Worm (Caenorhabditis elegans) whole organism, L1 larva: ENCODE data around the gene H25P19.1.

Experiments
- C04F5.9 ChIP-seq: sonication (generic microtip); optimal IDR thresholded peaks from 2 replicates; lab custom pipeline; 2016; ENCODE audit warnings: missing genetic modification characterization, missing compliant biosample characterization
- C34B4.2 ChIP-seq: sonication (generic microtip); optimal IDR thresholded peaks from 2 replicates; lab custom pipeline; 2017; ENCODE audit warnings: mild to moderate bottlenecking, missing genetic modification characterization, missing compliant biosample characterization
- F16B12.6 ChIP-seq: fragments of 150-350 bp; optimal IDR thresholded peaks from 2 replicates; lab custom pipeline; 2014; ENCODE audit warnings: missing biosample characterization, missing genetic modification characterization
- aha-1 ChIP-seq: fragments of 150-350 bp; optimal IDR thresholded peaks from 2 replicates; lab custom pipeline; 2014; ENCODE audit warnings: missing biosample characterization, missing genetic modification characterization
- alr-1 ChIP-seq: fragments of 200-800 bp; sonication (Bioruptor generic); optimal IDR thresholded peaks from 2 replicates; lab custom pipeline; 2018; ENCODE audit warnings: borderline replicate concordance, mild to moderate bottlenecking, missing genetic modification characterization, missing compliant biosample characterization
- ama-1 ChIP-seq: fragments of 150-350 bp; optimal IDR thresholded peaks from 2 replicates; lab custom pipeline; 2014
- ceh-63 ChIP-seq: fragments of 200-800 bp; sonication (Bioruptor generic); optimal IDR thresholded peaks from 2 replicates; lab custom pipeline; 2018; ENCODE audit warnings: mild to moderate bottlenecking, missing genetic modification characterization, missing compliant biosample characterization
- ceh-90 ChIP-seq: sonication (generic microtip); optimal IDR thresholded peaks from 2 replicates; lab custom pipeline; 2016; ENCODE audit warnings: missing genetic modification characterization, missing compliant biosample characterization
- efl-1 ChIP-seq, 4 experiments: fragments of 150-350 bp; optimal IDR thresholded peaks in 3 of 4; peaks in 1 of 4; 1 replicate in 1 of 4; 2 replicates in 3 of 4; lab custom pipeline; 2014; ENCODE audit warnings: missing biosample characterization in 2 of 4, missing genetic modification characterization in 2 of 4, missing genetic modification reagents in 2 of 4
- efl-3 ChIP-seq: fragments of 200-800 bp; sonication (Bioruptor generic); optimal IDR thresholded peaks from 2 replicates; lab custom pipeline; 2018; ENCODE audit warnings: mild to moderate bottlenecking, missing genetic modification characterization, missing compliant biosample characterization
- egl-13 ChIP-seq: sonication (generic microtip); optimal IDR thresholded peaks from 2 replicates; lab custom pipeline; 2016; ENCODE audit warnings: missing genotype, missing genetic modification reagents, missing genetic modification characterization, missing compliant biosample characterization
- egl-27 ChIP-seq, 2 experiments: fragments of 150-350 bp in 1 of 2; sonication (generic microtip); optimal IDR thresholded peaks; 3 replicates each; lab custom pipeline; 2017 to 2018; ENCODE audit warnings: missing biosample characterization in 2 of 2, missing genetic modification characterization in 2 of 2, missing genetic modification reagents in 2 of 2
- fkh-4 ChIP-seq: sonication (generic microtip); optimal IDR thresholded peaks from 2 replicates; lab custom pipeline; 2016; ENCODE audit warnings: missing compliant biosample characterization, missing genetic modification characterization, borderline replicate concordance
- grh-1 ChIP-seq: fragments of 200-800 bp; sonication (Bioruptor generic); IDR thresholded peaks from 2 replicates; pipeline ENCODE4 v1.3.6; 2022; ENCODE audit warnings: missing genetic modification reagents, missing genetic modification characterization, missing compliant biosample characterization
- hlh-4 ChIP-seq: sonication (generic microtip); optimal IDR thresholded peaks from 2 replicates; lab custom pipeline; 2016; ENCODE audit warnings: mild to moderate bottlenecking, missing genetic modification characterization, missing compliant biosample characterization
- hpl-2 ChIP-seq: fragments of 150-350 bp; optimal IDR thresholded peaks from 2 replicates; lab custom pipeline; 2014; ENCODE audit warnings: missing biosample characterization, missing genetic modification reagents, missing genetic modification characterization
- jun-1 ChIP-seq: fragments of 150-350 bp; optimal IDR thresholded peaks from 2 replicates; lab custom pipeline; 2014; ENCODE audit warnings: missing biosample characterization, missing genetic modification reagents, missing genetic modification characterization
- lin-35 ChIP-seq, 2 experiments: fragments of 150-350 bp; optimal IDR thresholded peaks; 2 replicates each; lab custom pipeline; 2014; ENCODE audit warnings: missing biosample characterization in 2 of 2, missing genetic modification characterization in 2 of 2, missing genetic modification reagents in 2 of 2
- lin-39 ChIP-seq: fragments of 150-350 bp; optimal IDR thresholded peaks from 2 replicates; lab custom pipeline; 2014; ENCODE audit warnings: missing biosample characterization, missing genetic modification reagents, missing genetic modification characterization
- lir-3 ChIP-seq: sonication (generic microtip); optimal IDR thresholded peaks from 2 replicates; lab custom pipeline; 2016; ENCODE audit warnings: mild to moderate bottlenecking, missing genetic modification characterization, moderate library complexity, missing compliant biosample characterization; ENCODE audit not compliant: poor library complexity
- lsy-2 ChIP-seq, 2 experiments: fragments of 150-350 bp; optimal IDR thresholded peaks; 2 replicates each; lab custom pipeline; 2014; ENCODE audit warnings: missing biosample characterization in 2 of 2, missing genetic modification characterization in 2 of 2
- mdl-1 ChIP-seq, 2 experiments: fragments of 150-350 bp; optimal IDR thresholded peaks; 2 replicates each; lab custom pipeline; 2014 to 2017; ENCODE audit warnings: missing biosample characterization in 2 of 2, missing genetic modification characterization in 2 of 2, inconsistent platforms in 1 of 2
- mef-2 ChIP-seq: fragments of 150-350 bp; optimal IDR thresholded peaks from 2 replicates; lab custom pipeline; 2014; ENCODE audit warnings: missing biosample characterization, missing genetic modification characterization
- nhr-19 ChIP-seq: fragments of 200-800 bp; sonication (Bioruptor generic); conservative IDR thresholded peaks from 2 replicates; pipeline ENCODE4 v1.3.6; 2022; ENCODE audit warnings: missing genetic modification characterization, missing compliant biosample characterization
- nhr-237 ChIP-seq: fragments of 150-350 bp; optimal IDR thresholded peaks from 2 replicates; lab custom pipeline; 2014; ENCODE audit warnings: missing biosample characterization, missing genetic modification characterization
- nhr-28 ChIP-seq: fragments of 150-350 bp; optimal IDR thresholded peaks from 2 replicates; lab custom pipeline; 2014; ENCODE audit warnings: missing biosample characterization, missing genetic modification characterization
- nhr-47 ChIP-seq: sonication (generic microtip); optimal IDR thresholded peaks from 2 replicates; lab custom pipeline; 2016; ENCODE audit warnings: mild to moderate bottlenecking, missing genetic modification characterization, moderate library complexity, missing compliant biosample characterization
- nhr-77 ChIP-seq: fragments of 150-350 bp; optimal IDR thresholded peaks from 2 replicates; lab custom pipeline; 2014; ENCODE audit warnings: missing biosample characterization, missing genetic modification characterization
- nhr-84 ChIP-seq: sonication (generic microtip); optimal IDR thresholded peaks from 2 replicates; lab custom pipeline; 2017; ENCODE audit warnings: missing biosample characterization, missing genetic modification characterization
- nhr-85 ChIP-seq: sonication (generic microtip); peaks from one replicate; lab custom pipeline; 2016; ENCODE audit warnings: missing genetic modification characterization, inconsistent platforms, missing compliant biosample characterization
- pqm-1 ChIP-seq: sonication (generic microtip); optimal IDR thresholded peaks from 3 replicates; lab custom pipeline; 2017; ENCODE audit warnings: missing biosample characterization, missing genetic modification characterization
- skn-1 ChIP-seq: fragments of 150-350 bp; optimal IDR thresholded peaks from 2 replicates; lab custom pipeline; 2014; ENCODE audit warnings: missing biosample characterization, missing genetic modification characterization
- sox-4 ChIP-seq: sonication (generic microtip); optimal IDR thresholded peaks from 2 replicates; lab custom pipeline; 2016; ENCODE audit warnings: missing genetic modification characterization, missing compliant biosample characterization
- swsn-7 ChIP-seq: sonication (generic microtip); optimal IDR thresholded peaks from 2 replicates; lab custom pipeline; 2016; ENCODE audit warnings: missing genetic modification characterization, missing compliant biosample characterization
- unc-130 ChIP-seq: fragments of 150-350 bp; optimal IDR thresholded peaks from 2 replicates; lab custom pipeline; 2017; ENCODE audit warnings: missing biosample characterization, missing genetic modification characterization, inconsistent platforms
- unc-30 ChIP-seq: sonication (generic microtip); optimal IDR thresholded peaks from 2 replicates; lab custom pipeline; 2017; ENCODE audit warnings: missing biosample characterization, missing genetic modification characterization
- unc-86 ChIP-seq: sonication (generic microtip); optimal IDR thresholded peaks from 2 replicates; lab custom pipeline; 2016; ENCODE audit warnings: missing genetic modification characterization, missing compliant biosample characterization
- vab-15 ChIP-seq: sonication (generic microtip); optimal IDR thresholded peaks from 2 replicates; lab custom pipeline; 2017; ENCODE audit warnings: missing genotype, mild to moderate bottlenecking, missing genetic modification characterization, missing compliant biosample characterization
- zip-4 ChIP-seq: fragments of 200-800 bp; sonication (Bioruptor generic); optimal IDR thresholded peaks from 2 replicates; lab custom pipeline; 2018; ENCODE audit warnings: mild to moderate bottlenecking, missing genetic modification characterization, moderate library complexity, missing compliant biosample characterization
- ztf-11 ChIP-seq, 2 experiments: sonication (generic microtip); optimal IDR thresholded peaks; 2 replicates each; lab custom pipeline; 2016 to 2017; ENCODE audit warnings: missing genetic modification characterization in 2 of 2, missing biosample characterization in 1 of 2, missing compliant biosample characterization in 1 of 2
- ztf-4 ChIP-seq: fragments of 150-350 bp; optimal IDR thresholded peaks from 2 replicates; lab custom pipeline; 2014; ENCODE audit warnings: missing biosample characterization, missing genetic modification characterization

H25P19.1 gene

ce11 chrV:731330-731729 is 43.8 kb downstream of the H25P19.1 start (continued):
- peak; percentile 75 for TF ChIP-seq vab-15 (tag; lab: Kevin White, UChicago)
- TF ChIP-seq grh-1 (GFP tag; lab: Robert Waterston, UW), result peak; percentile 84
- TF ChIP-seq pqm-1 (tag; lab: Kevin White, UChicago), result peak; percentile 48
- TF ChIP-seq jun-1 (tag; lab: Kevin White, UChicago), result peak; percentile 77
- peak; percentile 77 to 83 for TF ChIP-seq lsy-2 (tag; optimal IDR thresholded peaks at IDR 0.05; lab: Kevin White, UChicago)
- TF ChIP-seq hpl-2 (GFP tag; lab: Kevin White, UChicago), result no peak
- TF ChIP-seq unc-30, result no peak
- peak; percentile 80 for TF ChIP-seq mef-2 (tag; lab: Kevin White, UChicago)
- peak; percentile 100 for TF ChIP-seq nhr-19 (GFP tag; lab: Robert Waterston, UW)
- TF ChIP-seq nhr-77 (tag; lab: Kevin White, UChicago), result peak; percentile 83
- no peak for TF ChIP-seq alr-1 (tag; lab: Kevin White, UChicago)
- TF ChIP-seq lir-3 (tag; lab: Kevin White, UChicago), result peak; percentile 86
- TF ChIP-seq fkh-4 (tag; lab: Kevin White, UChicago), result no peak
- peak; percentile 87 for TF ChIP-seq unc-130 (tag; lab: Kevin White, UChicago)
- peak; percentile 22 to 79 for TF ChIP-seq egl-27 (tag; optimal IDR thresholded peaks at IDR 0.05; lab: Kevin White, UChicago)
- peak; percentile 53 for TF ChIP-seq egl-13
- no peak for TF ChIP-seq unc-86
- TF ChIP-seq lin-39, result peak; percentile 83
- TF ChIP-seq swsn-7, result peak; percentile 89
- peak; percentile 98 for TF ChIP-seq nhr-85 (tag; lab: Kevin White, UChicago)
- peak; percentile 76 for TF ChIP-seq C04F5.9 (tag; lab: Kevin White, UChicago)
- peak; percentile 52 for TF ChIP-seq zip-4
- peak; percentile 72 for TF ChIP-seq ama-1 (lab: Kevin White, UChicago)
- TF ChIP-seq sox-4, result peak; percentile 59
- TF ChIP-seq ceh-90, result no peak
- TF ChIP-seq ceh-63 (GFP tag; lab: Kevin White, UChicago), result no peak
- no peak for TF ChIP-seq hlh-4 (tag; lab: Kevin White, UChicago)
- peak; percentile 79 for TF ChIP-seq skn-1 (tag; lab: Kevin White, UChicago)
- peak; percentile 89 for TF ChIP-seq nhr-47

- no peak for TF ChIP-seq nhr-84 (tag; lab: Kevin White, UChicago)
- TF ChIP-seq swsn-7, result no peak
- TF ChIP-seq efl-1 (optimal IDR thresholded peaks at IDR 0.05; lab: Kevin White, UChicago), result no peak
- no peak for TF ChIP-seq efl-1 (GFP tag; optimal IDR thresholded peaks at IDR 0.05 in 1 of 2; lab: Kevin White, UChicago)
- no peak for TF ChIP-seq jun-1 (tag; lab: Kevin White, UChicago)
- TF ChIP-seq aha-1 (tag; lab: Kevin White, UChicago), result no peak
- TF ChIP-seq lin-35 (GFP tag; optimal IDR thresholded peaks at IDR 0.05; lab: Kevin White, UChicago), result no peak
- TF ChIP-seq pqm-1 (tag; lab: Kevin White, UChicago), result no peak
- TF ChIP-seq F16B12.6 (tag; lab: Kevin White, UChicago), result no peak
- TF ChIP-seq ztf-4 (tag; lab: Kevin White, UChicago), result no peak
- TF ChIP-seq nhr-237 (tag; lab: Kevin White, UChicago), result no peak
- no peak for TF ChIP-seq efl-3 (GFP tag; lab: Kevin White, UChicago)
- TF ChIP-seq alr-1 (tag; lab: Kevin White, UChicago), result no peak
- no peak for TF ChIP-seq nhr-28
- no peak for TF ChIP-seq mdl-1 (tag; optimal IDR thresholded peaks at IDR 0.05; lab: Kevin White, UChicago)
- no peak for TF ChIP-seq fkh-4 (tag; lab: Kevin White, UChicago)
- no peak for TF ChIP-seq ztf-11 (tag; optimal IDR thresholded peaks at IDR 0.05; lab: Kevin White, UChicago)
Measured at ce11 chrV:736171-736570, 48.7 kb downstream of the H25P19.1 start, which contains the start of gene srj-25. srj-25 (minus strand) TSS chrV:736271.

- TF ChIP-seq nhr-28 (no peak), alr-1 (tag; lab: Kevin White, UChicago) (no peak), C34B4.2 (tag; lab: Kevin White, UChicago) (no peak)
- TF ChIP-seq, all 84 proteins: peak for 0
Measured at ce11 chrV:738770-739169, 51.3 kb downstream of the H25P19.1 start, which contains the start of gene srj-24. srj-24 (minus strand) TSS chrV:738870.
